Worm (Caenorhabditis elegans) whole organism, L4 larva: ENCODE measurements around the gene srj-11.

Source experiments
- F37D6.2 ChIP-seq: sonication (generic microtip); optimal IDR thresholded peaks from 2 replicates; lab custom pipeline; 2016; ENCODE audit warnings: mild to moderate bottlenecking, missing genetic modification characterization, missing compliant biosample characterization
- T20F7.1 ChIP-seq: fragments of 200-800 bp; sonication (Bioruptor generic); optimal IDR thresholded peaks from 2 replicates; lab custom pipeline; 2018; ENCODE audit warnings: mild to moderate bottlenecking, missing genetic modification characterization, missing compliant biosample characterization
- Y5F2A.4 ChIP-seq: fragments of 200-800 bp; sonication (Bioruptor generic); optimal IDR thresholded peaks from 2 replicates; lab custom pipeline; 2018; ENCODE audit warnings: mild to moderate bottlenecking, missing genetic modification characterization, missing compliant biosample characterization
- ZK546.5 ChIP-seq, 2 experiments: sonication (generic microtip); optimal IDR thresholded peaks; 2 replicates each; lab custom pipeline; 2017; ENCODE audit warnings: missing biosample characterization in 2 of 2, missing genetic modification characterization in 2 of 2
- aha-1 ChIP-seq: fragments of 150-350 bp; peaks from one replicate; lab custom pipeline; 2014; ENCODE audit warnings: missing biosample characterization, missing genetic modification characterization
- ceh-20 ChIP-seq: fragments of 200-800 bp; sonication (Bioruptor generic); IDR thresholded peaks from 2 replicates; pipeline ENCODE4 v1.3.6; 2022; ENCODE audit warnings: missing genetic modification reagents, missing genetic modification characterization, missing compliant biosample characterization
- cey-2 ChIP-seq: sonication (generic microtip); optimal IDR thresholded peaks from 3 replicates; lab custom pipeline; 2017; ENCODE audit warnings: missing genetic modification characterization, mild to moderate bottlenecking, missing compliant biosample characterization, antibody characterized with exemption, borderline replicate concordance; ENCODE audit not compliant: insufficient read depth
- ctbp-1 ChIP-seq: fragments of 200-800 bp; sonication (Bioruptor generic); IDR thresholded peaks from 2 replicates; pipeline ENCODE4 v1.3.6; 2022; ENCODE audit warnings: missing genetic modification reagents, missing genetic modification characterization, missing compliant biosample characterization
- daf-16 ChIP-seq, 3 experiments: sonication (generic microtip); optimal IDR thresholded peaks; 2 replicates each; lab custom pipeline; 2016 to 2017; ENCODE audit warnings: missing genetic modification characterization in 3 of 3, missing genetic modification reagents in 3 of 3, mild to moderate bottlenecking in 2 of 3, missing compliant biosample characterization in 2 of 3, missing biosample characterization in 1 of 3, moderate library complexity in 1 of 3
- dmd-6 ChIP-seq: fragments of 200-800 bp; sonication (Bioruptor generic); IDR thresholded peaks from 2 replicates; pipeline ENCODE4 v1.3.6; 2022; ENCODE audit warnings: missing genetic modification reagents, missing genetic modification characterization, missing compliant biosample characterization
- dpl-1 ChIP-seq: fragments of 150-350 bp; optimal IDR thresholded peaks from 2 replicates; lab custom pipeline; 2014; ENCODE audit warnings: missing biosample characterization, missing genetic modification reagents, missing genetic modification characterization
- hlh-11 ChIP-seq: fragments of 200-800 bp; sonication (Bioruptor generic); optimal IDR thresholded peaks from 2 replicates; lab custom pipeline; 2018; ENCODE audit warnings: mild to moderate bottlenecking, missing genetic modification characterization, missing compliant biosample characterization
- hlh-30 ChIP-seq: sonication (generic microtip); optimal IDR thresholded peaks from 2 replicates; lab custom pipeline; 2017; ENCODE audit warnings: antibody characterized with exemption, mild to moderate bottlenecking, missing genetic modification characterization, missing compliant biosample characterization; ENCODE audit not compliant: insufficient read depth
- lin-38 ChIP-seq: fragments of 200-800 bp; sonication (Bioruptor generic); IDR thresholded peaks from 2 replicates; pipeline ENCODE4 v1.3.6; 2022; ENCODE audit warnings: missing genetic modification reagents, missing genetic modification characterization, missing compliant biosample characterization
- lsy-2 ChIP-seq, 2 experiments: fragments of 150-350 bp in 1 of 2; sonication (generic microtip) in 1 of 2; optimal IDR thresholded peaks; 2 replicates each; lab custom pipeline; 2014 to 2017; ENCODE audit warnings: missing biosample characterization in 2 of 2, missing genetic modification characterization in 2 of 2
- mes-2 ChIP-seq: sonication (generic microtip); optimal IDR thresholded peaks from 2 replicates; lab custom pipeline; 2016; ENCODE audit warnings: missing genotype, mild to moderate bottlenecking, missing genetic modification characterization, missing compliant biosample characterization; ENCODE audit not compliant: poor library complexity, severe bottlenecking
- mxl-3 ChIP-seq: fragments of 200-800 bp; sonication (Bioruptor generic); optimal IDR thresholded peaks from 2 replicates; lab custom pipeline; 2018; ENCODE audit warnings: mild to moderate bottlenecking, missing genetic modification characterization, missing compliant biosample characterization
- nhr-10 ChIP-seq: fragments of 150-350 bp; optimal IDR thresholded peaks from 2 replicates; lab custom pipeline; 2014; ENCODE audit warnings: missing biosample characterization, missing genetic modification characterization
- nhr-11 ChIP-seq: fragments of 150-350 bp; optimal IDR thresholded peaks from 2 replicates; lab custom pipeline; 2014; ENCODE audit warnings: missing biosample characterization, missing genetic modification characterization
- nhr-25 ChIP-seq: sonication (generic microtip); optimal IDR thresholded peaks from 2 replicates; lab custom pipeline; 2017; ENCODE audit warnings: missing genetic modification characterization, mild to moderate bottlenecking, missing compliant biosample characterization, antibody characterized with exemption, moderate library complexity, borderline replicate concordance; ENCODE audit not compliant: insufficient read depth
- nhr-28 ChIP-seq: fragments of 150-350 bp; optimal IDR thresholded peaks from 2 replicates; lab custom pipeline; 2014; ENCODE audit warnings: missing biosample characterization, missing genetic modification characterization
- nhr-42 ChIP-seq: fragments of 200-800 bp; sonication (Bioruptor generic); IDR thresholded peaks from 2 replicates; pipeline ENCODE4 v1.3.6; 2022; ENCODE audit warnings: missing genetic modification characterization, missing compliant biosample characterization
- nhr-77 ChIP-seq: fragments of 150-350 bp; optimal IDR thresholded peaks from 2 replicates; lab custom pipeline; 2014; ENCODE audit warnings: missing biosample characterization, missing genetic modification characterization
- pha-4 ChIP-seq, 2 experiments: fragments of 150-350 bp in 1 of 2; fragments of 200-800 bp in 1 of 2; sonication (Bioruptor generic) in 1 of 2; IDR thresholded peaks in 1 of 2; optimal IDR thresholded peaks in 1 of 2; 2 replicates each; pipeline versions ENCODE4 v1.3.6 to Lab custom; 2014 to 2022; ENCODE audit warnings: missing genetic modification characterization in 2 of 2, missing genetic modification reagents in 2 of 2, missing biosample characterization in 1 of 2, missing compliant biosample characterization in 1 of 2
- skn-1 ChIP-seq: fragments of 150-350 bp; optimal IDR thresholded peaks from 2 replicates; lab custom pipeline; 2014; ENCODE audit warnings: missing biosample characterization, missing genetic modification characterization
- snpc-4 ChIP-seq: fragments of 150-350 bp; optimal IDR thresholded peaks from 2 replicates; lab custom pipeline; 2014; ENCODE audit warnings: missing biosample characterization, missing genetic modification characterization
- tra-1 ChIP-seq: fragments of 200-800 bp; sonication (Bioruptor generic); IDR thresholded peaks from 2 replicates; pipeline ENCODE4 v1.3.6; 2022; ENCODE audit warnings: missing genetic modification reagents, missing genetic modification characterization, missing compliant biosample characterization
- unc-130 ChIP-seq: sonication (generic microtip); optimal IDR thresholded peaks from 2 replicates; lab custom pipeline; 2016; ENCODE audit warnings: missing genetic modification reagents, missing genetic modification characterization, missing compliant biosample characterization
- unc-62 ChIP-seq, 3 experiments: fragments of 150-350 bp in 1 of 3; sonication (generic microtip); optimal IDR thresholded peaks in 2 of 3; peaks in 1 of 3; 1 replicate in 1 of 3; 2 replicates in 2 of 3; lab custom pipeline; 2014 to 2017; ENCODE audit warnings: missing biosample characterization in 3 of 3, missing genetic modification characterization in 3 of 3, missing genetic modification reagents in 3 of 3, missing genotype in 1 of 3

The srj-11 gene

ce11 chrV:3273577-3274100 is 32.4 kb downstream of the srj-11 start, which contains the start of gene T28A11.4:
T28A11.4 (plus strand) TSS chrV:3274050.
- TF ChIP-seq lin-38 (GFP tag; lab: Robert Waterston, UW) (no peak), T20F7.1 (no peak), lsy-2 (tag; optimal IDR thresholded peaks at IDR 0.05; lab: Kevin White, UChicago) (no peak), nhr-10 (tag; lab: Kevin White, UChicago) (no peak), ZK546.5 (tag; optimal IDR thresholded peaks at IDR 0.05; lab: Kevin White, UChicago) (no peak), unc-62 (GFP tag; optimal IDR thresholded peaks at IDR 0.05 in 1 of 2; lab: Kevin White, UChicago) (peak in 1 of 2 experiments; percentile 55), unc-62 (tag; optimal IDR thresholded peaks at IDR 0.05; lab: Kevin White, UChicago) (no peak), snpc-4 (tag; lab: Kevin White, UChicago) (no peak), aha-1 (tag; lab: Kevin White, UChicago) (peak; percentile 68), cey-2 (tag; lab: Kevin White, UChicago) (no peak), skn-1 (no peak), unc-130 (no peak), tra-1 (GFP tag; lab: Robert Waterston, UW) (no peak), pha-4 (GFP tag; IDR thresholded peaks at IDR 0.05; lab: Robert Waterston, UW) (no peak), pha-4 (tag; optimal IDR thresholded peaks at IDR 0.05; lab: Kevin White, UChicago) (no peak)

ce11 chrV:3275033-3275432 is 33.8 kb downstream of the srj-11 start, which contains the start of gene T28A11.3:
T28A11.3 (plus strand) TSS chrV:3275333.
- TF ChIP-seq nhr-42 (no peak), daf-16 (GFP tag; optimal IDR thresholded peaks at IDR 0.05; lab: Kevin White, UChicago) (peak in 1 of 2 experiments; percentile 32), daf-16 (tag; optimal IDR thresholded peaks at IDR 0.05; lab: Kevin White, UChicago) (no peak)
- TF ChIP-seq, all 104 proteins: peak for 1

ce11 chrV:3276184-3276583 is 35.0 kb downstream of the srj-11 start:
- TF ChIP-seq mxl-3 (GFP tag; lab: Kevin White, UChicago) (peak; percentile 49), dmd-6 (GFP tag; lab: Robert Waterston, UW) (peak; percentile 56), unc-62 (GFP tag; optimal IDR thresholded peaks at IDR 0.05 in 1 of 2; lab: Kevin White, UChicago) (peak in 1 of 2 experiments; percentile 80), unc-62 (tag; optimal IDR thresholded peaks at IDR 0.05; lab: Kevin White, UChicago) (no peak), F37D6.2 (tag; lab: Kevin White, UChicago) (no peak), nhr-11 (tag; lab: Kevin White, UChicago) (peak; percentile 15), hlh-30 (tag; lab: Kevin White, UChicago) (peak; percentile 16), Y5F2A.4 (GFP tag; lab: Kevin White, UChicago) (no peak), hlh-11 (peak; percentile 70), T20F7.1 (no peak), ceh-20 (GFP tag; lab: Robert Waterston, UW) (0 out of 2 replicates have a peak, but pooled peaks have one; percentile 26), daf-16 (GFP tag; optimal IDR thresholded peaks at IDR 0.05; lab: Kevin White, UChicago) (peak in 1 of 2 experiments; percentile 90), daf-16 (tag; optimal IDR thresholded peaks at IDR 0.05; lab: Kevin White, UChicago) (no peak)

- TF ChIP-seq unc-62 (GFP tag; optimal IDR thresholded peaks at IDR 0.05 in 1 of 2; lab: Kevin White, UChicago) = peak in 1 of 2 experiments; percentile 8
- no peak for TF ChIP-seq unc-62 (tag; optimal IDR thresholded peaks at IDR 0.05; lab: Kevin White, UChicago)
- no peak for TF ChIP-seq nhr-77 (tag; lab: Kevin White, UChicago)
- TF ChIP-seq dpl-1 (GFP tag; lab: Kevin White, UChicago) = peak; percentile 7
- peak; percentile 50 for TF ChIP-seq mes-2
Measured at ce11 chrV:3278101-3278639, 36.9 kb downstream of the srj-11 start, which contains the start of gene fbxa-64. fbxa-64 (minus strand) TSS chrV:3278151.

- no peak for TF ChIP-seq nhr-11 (tag; lab: Kevin White, UChicago)
- no peak for TF ChIP-seq nhr-25 (tag; lab: Kevin White, UChicago)
- peak; percentile 40 for TF ChIP-seq dmd-6 (GFP tag; lab: Robert Waterston, UW)
- peak in 1 of 2 experiments; percentile 86 for TF ChIP-seq daf-16 (GFP tag; optimal IDR thresholded peaks at IDR 0.05; lab: Kevin White, UChicago)
- TF ChIP-seq daf-16 (tag; optimal IDR thresholded peaks at IDR 0.05; lab: Kevin White, UChicago) = no peak
- TF ChIP-seq nhr-28 (tag; lab: Kevin White, UChicago) = peak; percentile 10
- peak; percentile 35 for TF ChIP-seq aha-1 (tag; lab: Kevin White, UChicago)
- peak; percentile 54 for TF ChIP-seq hlh-11
- TF ChIP-seq ctbp-1 (GFP tag; lab: Robert Waterston, UW) = no peak
Measured at ce11 chrV:3279138-3279537, 37.9 kb downstream of the srj-11 start.
